Worm (Caenorhabditis elegans) whole organism, L2 larva: ENCODE results near the gene Y110A2AL.1.

ENCODE experiments used
- crh-2 ChIP-seq: sonication (generic microtip); optimal IDR thresholded peaks from 2 replicates; lab custom pipeline; 2017; ENCODE audit warnings: missing biosample characterization, missing genetic modification characterization
- elt-1 ChIP-seq: fragments of 150-350 bp; optimal IDR thresholded peaks from 2 replicates; lab custom pipeline; 2014; ENCODE audit warnings: missing biosample characterization, missing genetic modification characterization
- elt-3 ChIP-seq: sonication (generic microtip); optimal IDR thresholded peaks from 2 replicates; lab custom pipeline; 2017; ENCODE audit warnings: missing biosample characterization, missing genetic modification characterization
- fos-1 ChIP-seq: fragments of 150-350 bp; optimal IDR thresholded peaks from 2 replicates; lab custom pipeline; 2014; ENCODE audit warnings: missing biosample characterization, missing genetic modification characterization
- lin-11 ChIP-seq: fragments of 150-350 bp; sonication (generic microtip); optimal IDR thresholded peaks from 2 replicates; lab custom pipeline; 2014; ENCODE audit warnings: missing biosample characterization, missing genetic modification characterization, inconsistent platforms, mixed read lengths
- lin-13 ChIP-seq: fragments of 150-350 bp; optimal IDR thresholded peaks from 2 replicates; lab custom pipeline; 2014; ENCODE audit warnings: missing biosample characterization, missing genetic modification reagents, missing genetic modification characterization
- mdl-1 ChIP-seq, 2 experiments: fragments of 150-350 bp in 1 of 2; sonication (generic microtip) in 1 of 2; optimal IDR thresholded peaks; 2 replicates each; lab custom pipeline; 2017; ENCODE audit warnings: missing biosample characterization in 2 of 2, missing genetic modification characterization in 2 of 2
- nhr-11 ChIP-seq: fragments of 150-350 bp; optimal IDR thresholded peaks from 2 replicates; lab custom pipeline; 2014; ENCODE audit warnings: missing biosample characterization, missing genetic modification characterization
- nhr-12 ChIP-seq: fragments of 150-350 bp; optimal IDR thresholded peaks from 2 replicates; lab custom pipeline; 2014; ENCODE audit warnings: missing biosample characterization, missing genetic modification characterization
- nhr-129 ChIP-seq: fragments of 150-350 bp; optimal IDR thresholded peaks from 2 replicates; lab custom pipeline; 2014; ENCODE audit warnings: missing biosample characterization, missing genetic modification characterization
- unc-39 ChIP-seq: fragments of 150-350 bp; optimal IDR thresholded peaks from 2 replicates; lab custom pipeline; 2014; ENCODE audit warnings: missing biosample characterization, missing genetic modification characterization
- unc-55 ChIP-seq: fragments of 150-350 bp; sonication (generic microtip); optimal IDR thresholded peaks from 3 replicates; lab custom pipeline; 2014; ENCODE audit warnings: missing biosample characterization, missing genetic modification reagents, missing genetic modification characterization
- unc-62 ChIP-seq: fragments of 150-350 bp; optimal IDR thresholded peaks from 2 replicates; lab custom pipeline; 2014; ENCODE audit warnings: missing biosample characterization, missing genetic modification reagents, missing genetic modification characterization

DNA sequence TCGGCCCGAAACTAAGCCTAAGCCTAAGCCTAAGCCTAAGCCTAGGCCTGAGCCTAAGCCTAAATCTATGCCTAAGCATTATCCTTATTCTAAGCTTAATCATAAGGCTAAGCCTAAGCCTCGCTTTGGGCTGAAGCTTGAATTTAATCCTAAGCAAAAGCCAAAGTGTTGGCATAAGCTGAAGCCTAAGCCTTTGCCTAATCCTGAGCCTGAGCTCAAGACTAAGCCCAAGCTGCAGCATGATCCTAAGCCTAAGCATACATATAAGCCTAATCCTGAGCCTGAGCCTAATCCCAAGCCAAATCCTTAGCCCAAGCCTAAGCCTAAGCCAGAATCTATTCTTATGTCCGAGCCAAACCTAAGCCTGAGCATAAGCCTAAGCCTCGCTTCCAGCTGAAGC lies 28.3 kb upstream of the Y110A2AL.1 start:
- TF ChIP-seq fos-1 (tag; lab: Kevin White, UChicago) (no peak), unc-62 (GFP tag; lab: Kevin White, UChicago) (no peak), elt-3 (tag; lab: Kevin White, UChicago) (no peak), mdl-1 (tag; optimal IDR thresholded peaks at IDR 0.05; lab: Kevin White, UChicago) (no peak), crh-2 (no peak), nhr-129 (tag; lab: Kevin White, UChicago) (no peak), lin-13 (no peak), elt-1 (tag; lab: Kevin White, UChicago) (no peak), nhr-11 (tag; lab: Kevin White, UChicago) (no peak), lin-11 (no peak), unc-39 (no peak), nhr-12 (tag; lab: Kevin White, UChicago) (no peak), unc-55 (GFP tag; lab: Kevin White, UChicago) (no peak)
